Fruit fly (Drosophila melanogaster) whole organism: ENCODE measurements around the gene RhoGAP19D.

Experiments
- CG8478 ChIP-seq: fragments of >200 bp; optimal IDR thresholded peaks from 2 replicates; lab custom pipeline; 2018; ENCODE audit warnings: inconsistent platforms
- Dll ChIP-seq: fragments of >200 bp; optimal IDR thresholded peaks from 2 replicates; lab custom pipeline; 2017
- EcR ChIP-seq, 2 experiments: fragments of >200 bp; optimal IDR thresholded peaks; 2 replicates each; lab custom pipeline; 2017; ENCODE audit warnings: missing biosample characterization in 2 of 2, missing genetic modification characterization in 2 of 2, missing genetic modification reagents in 2 of 2
- pan ChIP-seq: fragments of >200 bp; optimal IDR thresholded peaks from 2 replicates; lab custom pipeline; 2017
- psq ChIP-seq: fragments of >200 bp; optimal IDR thresholded peaks from 2 replicates; lab custom pipeline; 2017
- usp ChIP-seq: fragments of >200 bp; optimal IDR thresholded peaks from 2 replicates; lab custom pipeline; 2017; ENCODE audit warnings: missing biosample characterization, missing genetic modification characterization, mixed read lengths

RhoGAP19D gene

dm6 chrX:20505897-20506296, 4.6 kb downstream of the RhoGAP19D start:
- no peak for TF ChIP-seq CG8478 (lab: Kevin White, UChicago)
- TF ChIP-seq Dll (lab: Kevin White, UChicago) = no peak
- no peak for TF ChIP-seq pan (lab: Kevin White, UChicago)
- TF ChIP-seq EcR (GFP tag; optimal IDR thresholded peaks at IDR 0.05; lab: Kevin White, UChicago) = no peak
- no peak for TF ChIP-seq psq
- no peak for TF ChIP-seq usp (GFP tag; lab: Kevin White, UChicago)

dm6 chrX:20503504-20503829, 7.0 kb downstream of the RhoGAP19D start:
- no peak for TF ChIP-seq usp (GFP tag; lab: Kevin White, UChicago)
- TF ChIP-seq EcR (GFP tag; optimal IDR thresholded peaks at IDR 0.05; lab: Kevin White, UChicago) = no peak
- TF ChIP-seq Dll (lab: Kevin White, UChicago) = no peak
- no peak for TF ChIP-seq CG8478 (lab: Kevin White, UChicago)
- no peak for TF ChIP-seq pan (lab: Kevin White, UChicago)
- no peak for TF ChIP-seq psq

DNA sequence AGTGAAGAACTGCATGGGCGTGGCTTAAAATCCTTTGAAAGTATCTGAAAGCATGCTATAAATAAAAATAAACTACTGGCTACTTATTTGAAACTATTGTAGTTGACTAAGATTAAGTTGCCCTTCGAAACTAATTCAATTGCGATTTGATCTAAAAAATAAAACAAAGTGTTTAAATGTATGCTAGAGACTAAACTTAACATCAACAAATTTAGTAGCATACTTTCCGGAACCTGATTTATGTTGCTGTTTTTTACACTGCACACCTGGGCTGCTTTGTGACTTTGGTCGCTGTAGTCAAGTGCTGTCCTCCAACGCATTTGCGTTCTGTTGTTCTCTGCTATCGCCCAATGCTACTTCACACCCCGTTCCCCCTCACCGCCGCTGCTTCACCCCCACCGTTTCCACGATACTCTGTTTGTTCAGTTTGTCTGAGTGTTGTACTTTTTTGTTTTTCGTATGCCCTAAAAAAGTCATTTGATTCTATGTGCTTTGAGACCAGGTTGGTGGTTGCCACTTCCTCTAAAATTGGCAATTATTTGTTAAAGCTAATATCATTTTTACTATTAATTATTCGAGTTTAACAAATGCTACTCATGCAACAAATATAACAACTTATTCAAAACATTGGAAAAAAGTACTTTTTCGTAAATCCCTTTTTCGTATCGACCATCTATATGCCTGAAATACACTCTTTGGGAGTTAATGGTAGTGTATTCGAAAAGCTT, 7.6 kb downstream of the RhoGAP19D start:
- TF ChIP-seq CG8478 (lab: Kevin White, UChicago) = no peak
- no peak for TF ChIP-seq psq
- no peak for TF ChIP-seq pan (lab: Kevin White, UChicago)
- TF ChIP-seq usp (GFP tag; lab: Kevin White, UChicago) = no peak
- no peak for TF ChIP-seq EcR (GFP tag; optimal IDR thresholded peaks at IDR 0.05; lab: Kevin White, UChicago)
- TF ChIP-seq Dll (lab: Kevin White, UChicago) = no peak

DNA sequence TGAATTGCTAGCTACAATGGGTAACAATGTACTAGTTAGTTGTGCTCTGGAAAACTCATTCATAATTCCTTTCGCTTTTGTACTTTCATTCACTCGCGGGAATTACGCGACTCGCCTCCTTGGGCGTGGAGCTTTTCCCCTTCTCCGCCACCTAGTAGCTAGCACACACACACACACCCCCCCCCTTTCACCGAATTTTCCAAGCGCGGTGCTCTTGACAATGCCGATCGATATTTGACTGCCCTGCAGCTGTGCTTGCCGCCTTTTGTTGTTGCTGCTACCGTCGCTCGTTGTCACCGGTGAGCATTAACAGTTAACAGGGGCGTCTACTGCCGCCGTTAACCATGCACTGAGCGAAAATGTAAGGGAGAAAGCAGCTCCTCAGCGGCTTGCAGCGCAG, 8.2 kb downstream of the RhoGAP19D start:
- TF ChIP-seq psq (no peak), pan (lab: Kevin White, UChicago) (no peak), CG8478 (lab: Kevin White, UChicago) (no peak), Dll (lab: Kevin White, UChicago) (no peak)

DNA sequence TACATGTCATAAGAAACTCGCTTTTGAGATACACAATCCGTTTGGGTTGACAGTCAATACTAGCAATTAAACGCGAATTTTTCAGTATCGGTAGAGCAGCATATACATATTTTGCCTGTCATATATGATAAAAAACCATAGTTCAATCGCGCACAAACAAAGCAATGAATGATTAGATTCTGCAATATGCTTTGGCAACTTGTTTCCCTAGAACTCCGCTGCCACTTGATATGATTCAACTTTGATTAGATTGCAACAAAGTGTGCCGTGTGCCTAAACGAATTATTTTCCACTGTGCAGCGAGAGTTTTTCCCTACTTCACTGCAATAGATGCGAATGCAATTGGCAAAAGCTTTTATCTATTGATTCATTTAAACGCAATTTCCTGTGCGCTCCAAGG, 8.9 kb downstream of the RhoGAP19D start:
- TF ChIP-seq Dll (lab: Kevin White, UChicago) (no peak), CG8478 (lab: Kevin White, UChicago) (no peak), EcR (GFP tag; optimal IDR thresholded peaks at IDR 0.05; lab: Kevin White, UChicago) (no peak), psq (no peak), usp (GFP tag; lab: Kevin White, UChicago) (no peak), pan (lab: Kevin White, UChicago) (no peak)

dm6 chrX:20501040-20501609, 9.4 kb downstream of the RhoGAP19D start:
- TF ChIP-seq psq (no peak), pan (lab: Kevin White, UChicago) (no peak), EcR (GFP tag; optimal IDR thresholded peaks at IDR 0.05; lab: Kevin White, UChicago) (peak in 1 of 2 experiments; percentile 23), usp (GFP tag; lab: Kevin White, UChicago) (no peak)

dm6 chrX:20499802-20500201, 10.7 kb downstream of the RhoGAP19D start:
- no peak for TF ChIP-seq Dll (lab: Kevin White, UChicago)
- no peak for TF ChIP-seq EcR (GFP tag; optimal IDR thresholded peaks at IDR 0.05; lab: Kevin White, UChicago)
- TF ChIP-seq psq = no peak
- no peak for TF ChIP-seq pan (lab: Kevin White, UChicago)
- no peak for TF ChIP-seq usp (GFP tag; lab: Kevin White, UChicago)
- no peak for TF ChIP-seq CG8478 (lab: Kevin White, UChicago)

DNA sequence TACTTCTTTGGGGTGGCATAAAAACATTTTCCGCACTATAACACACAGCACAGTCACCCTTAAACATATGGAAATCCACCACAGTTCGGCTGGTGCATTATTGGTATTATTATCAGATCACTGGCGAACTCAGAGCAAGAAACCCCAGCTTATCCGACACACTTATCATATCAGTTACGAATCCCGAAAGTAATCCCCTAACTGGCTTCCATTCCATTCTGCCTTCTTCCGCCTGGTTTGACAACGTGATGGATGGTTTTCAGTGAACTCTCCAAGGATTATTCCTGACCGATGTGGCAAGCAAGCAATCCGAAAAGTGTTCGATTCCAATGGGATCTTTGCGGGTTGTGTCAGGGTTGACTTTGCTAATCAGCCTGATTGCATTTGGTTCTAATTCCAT, 11.5 kb downstream of the RhoGAP19D start:
- TF ChIP-seq Dll (lab: Kevin White, UChicago) (no peak), psq (no peak), EcR (GFP tag; optimal IDR thresholded peaks at IDR 0.05; lab: Kevin White, UChicago) (no peak), pan (lab: Kevin White, UChicago) (no peak), usp (GFP tag; lab: Kevin White, UChicago) (no peak), CG8478 (lab: Kevin White, UChicago) (no peak)

DNA sequence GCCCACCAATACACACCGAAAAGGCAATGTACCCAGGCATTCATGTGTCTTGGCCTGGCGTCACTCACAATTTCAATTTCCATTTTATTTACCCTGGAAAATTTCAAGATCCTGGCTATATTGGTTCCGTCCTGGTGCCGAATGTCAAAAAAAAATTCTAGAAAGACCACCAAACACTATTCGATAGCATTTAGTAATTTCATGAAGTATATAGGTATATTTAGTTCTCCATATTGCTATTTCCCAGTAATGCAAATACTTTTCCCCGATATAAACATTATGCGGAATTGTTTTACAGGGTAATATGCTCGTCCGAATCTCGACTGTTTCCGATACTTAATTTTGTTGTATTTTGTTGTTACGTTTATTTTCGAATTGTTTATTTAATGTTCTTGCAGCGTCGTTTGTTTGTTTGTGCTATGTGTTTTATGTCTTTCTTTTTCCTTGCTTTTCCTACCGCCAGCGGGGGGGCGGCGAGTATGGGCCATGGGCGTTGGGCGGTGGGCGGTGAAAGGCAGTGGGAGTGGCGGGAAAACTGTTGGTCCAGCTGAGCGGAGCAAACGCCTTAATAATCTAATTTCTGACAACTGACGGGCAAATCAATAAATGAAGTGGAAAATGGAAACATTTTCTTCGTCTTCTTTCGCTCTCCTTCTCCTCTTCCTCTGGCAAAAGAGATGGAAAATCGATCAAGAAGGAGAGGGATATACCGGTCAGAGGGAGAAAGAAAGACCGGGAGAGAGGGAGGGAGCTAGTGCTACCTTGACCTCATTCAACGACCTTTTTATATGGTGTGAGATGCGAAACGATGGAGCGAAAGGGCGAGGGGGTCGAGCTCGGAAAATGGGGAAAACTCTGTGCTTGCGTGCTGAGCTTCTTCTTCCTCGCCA, 14.5 kb downstream of the RhoGAP19D start:
- TF ChIP-seq pan (lab: Kevin White, UChicago) (peak; percentile 85), CG8478 (lab: Kevin White, UChicago) (no peak)

DNA sequence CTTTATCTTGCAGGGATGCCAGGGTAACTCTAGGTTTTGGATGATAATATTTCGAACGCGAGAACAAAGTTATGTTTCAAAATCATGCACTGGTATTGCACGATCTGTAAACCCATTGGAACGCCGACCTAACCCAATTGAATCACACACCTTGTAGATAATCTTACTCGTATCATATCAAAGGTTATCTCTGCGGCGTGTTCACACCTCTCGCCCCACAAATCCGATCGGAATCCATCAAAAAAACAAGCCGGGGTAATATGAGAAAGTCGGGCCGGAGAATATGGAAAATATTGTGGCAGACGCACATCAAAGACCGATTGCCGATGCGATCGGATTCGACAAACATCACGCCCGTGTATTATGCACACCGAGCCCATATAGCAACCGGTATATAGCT, 15.4 kb downstream of the RhoGAP19D start:
- no peak for TF ChIP-seq CG8478 (lab: Kevin White, UChicago)

dm6 chrX:20492672-20493071, 17.8 kb downstream of the RhoGAP19D start:
- TF ChIP-seq Dll (lab: Kevin White, UChicago) (no peak), EcR (GFP tag; optimal IDR thresholded peaks at IDR 0.05; lab: Kevin White, UChicago) (no peak), pan (lab: Kevin White, UChicago) (no peak), CG8478 (lab: Kevin White, UChicago) (no peak)

DNA sequence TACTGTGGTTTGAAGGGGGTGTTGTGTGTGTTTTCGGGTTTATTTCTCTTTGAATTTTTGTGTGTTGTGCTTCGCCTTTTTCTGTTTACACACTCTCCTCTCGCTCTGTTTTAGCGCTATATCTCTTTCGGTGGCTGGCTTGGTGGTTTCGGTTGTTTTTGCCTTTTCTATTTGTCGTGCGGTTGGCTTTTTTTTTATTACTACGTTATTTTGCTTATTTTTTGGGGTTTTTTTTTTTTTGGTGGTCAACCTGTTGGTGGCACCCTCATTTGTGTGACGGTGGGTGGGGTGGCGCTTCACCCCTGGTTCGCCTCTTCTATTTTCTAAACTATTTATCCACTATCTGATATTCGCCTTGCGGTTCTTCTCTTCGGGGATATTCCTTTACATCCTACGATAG, 19.6 kb downstream of the RhoGAP19D start:
- TF ChIP-seq psq (no peak), pan (lab: Kevin White, UChicago) (no peak), usp (GFP tag; lab: Kevin White, UChicago) (no peak), Dll (lab: Kevin White, UChicago) (no peak), CG8478 (lab: Kevin White, UChicago) (no peak), EcR (GFP tag; optimal IDR thresholded peaks at IDR 0.05; lab: Kevin White, UChicago) (no peak)
